Fruit fly (Drosophila melanogaster) whole organism, wandering third instar larva: ENCODE data around the gene fliI.

ENCODE experiments used
- Dfd ChIP-seq: fragments of >200 bp; optimal IDR thresholded peaks from 2 replicates; lab custom pipeline; 2017; ENCODE audit warnings: missing biosample characterization, missing genetic modification characterization
- Hr83 ChIP-seq: fragments of 200-300 bp; sonication (Bioruptor generic); optimal IDR thresholded peaks from 2 replicates; lab custom pipeline; 2016; ENCODE audit warnings: missing biosample characterization, mild to moderate bottlenecking, missing genetic modification characterization, moderate library complexity; ENCODE audit not compliant: poor library complexity, severe bottlenecking
- Myc ChIP-seq: fragments of >200 bp; optimal IDR thresholded peaks from 2 replicates; lab custom pipeline; 2017
- OdsH ChIP-seq: fragments of 200-800 bp; sonication (Bioruptor generic); optimal IDR thresholded peaks from 2 replicates; lab custom pipeline; 2016; ENCODE audit warnings: missing biosample characterization, mild to moderate bottlenecking, missing genetic modification characterization
- Rel ChIP-seq, 2 experiments: fragments of 200-800 bp; sonication (Bioruptor generic) in 1 of 2; optimal IDR thresholded peaks; 2 replicates in 1 of 2; 3 replicates in 1 of 2; lab custom pipeline; 2016 to 2019; ENCODE audit warnings: mild to moderate bottlenecking in 2 of 2, missing biosample characterization in 2 of 2, missing genetic modification characterization in 2 of 2, moderate library complexity in 1 of 2
- brk ChIP-seq: fragments of 200-800 bp; sonication (Bioruptor generic); optimal IDR thresholded peaks from 2 replicates; lab custom pipeline; 2016; ENCODE audit warnings: missing biosample characterization, mild to moderate bottlenecking, missing genetic modification characterization
- jim ChIP-seq: fragments of 175-275, 200-325 bp; sonication (Bioruptor generic); optimal IDR thresholded peaks from 2 replicates; lab custom pipeline; 2016; ENCODE audit warnings: missing biosample characterization, mild to moderate bottlenecking, missing genetic modification characterization
- lola ChIP-seq: fragments of >200 bp; optimal IDR thresholded peaks from 2 replicates; lab custom pipeline; 2017; ENCODE audit warnings: missing biosample characterization, missing genetic modification characterization
- usp ChIP-seq: fragments of >200 bp; optimal IDR thresholded peaks from 2 replicates; lab custom pipeline; 2017; ENCODE audit warnings: missing biosample characterization, missing genetic modification characterization

DNA sequence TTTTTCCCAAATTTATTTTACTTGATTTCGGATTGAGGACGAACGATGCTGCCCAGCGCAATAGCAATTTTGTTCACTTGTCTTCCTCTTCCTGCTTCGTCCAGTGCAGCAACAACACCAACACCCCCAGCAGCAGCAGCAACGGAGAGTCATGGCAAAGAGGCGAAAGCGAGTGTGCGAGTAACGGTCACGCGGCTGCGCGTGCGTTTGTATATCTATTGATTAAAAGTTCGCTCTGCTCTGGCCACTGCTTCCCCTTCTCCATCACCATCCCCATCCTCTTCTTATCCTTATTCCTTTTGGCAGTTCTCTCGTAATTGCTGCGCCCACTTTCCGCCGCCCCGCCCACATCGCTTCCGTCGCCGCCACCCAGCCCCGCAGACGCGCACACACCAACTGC lies 1.4 kb upstream of the fliI start:
- TF ChIP-seq usp (GFP tag; lab: Kevin White, UChicago) (no peak), OdsH (no peak), lola (GFP tag; lab: Kevin White, UChicago) (no peak), Dfd (GFP tag; lab: Kevin White, UChicago) (no peak), jim (no peak), Hr83 (no peak), Rel (GFP tag; optimal IDR thresholded peaks at IDR 0.05; lab: Kevin White, UChicago) (no peak), Rel (tag; optimal IDR thresholded peaks at IDR 0.05; lab: Kevin White, UChicago) (no peak), Myc (lab: Kevin White, UChicago) (no peak), brk (GFP tag; lab: Kevin White, UChicago) (no peak)
